Fruit fly (Drosophila melanogaster) whole organism, embryonic: ENCODE measurements around the gene CG4949.

Source experiments
- Aef1 ChIP-seq: fragments of 200-800 bp; sonication (Bioruptor generic); IDR thresholded peaks from 3 replicates; pipeline ENCODE4 v1.3.6; 2022; ENCODE audit warnings: missing biosample characterization, missing genetic modification characterization
- Antp ChIP-seq: fragments of 200-800 bp; sonication (Bioruptor generic); optimal IDR thresholded peaks from 3 replicates; lab custom pipeline; 2016; ENCODE audit warnings: missing biosample characterization, missing genetic modification characterization
- BEAF-32 ChIP-seq: fragments of 200-800 bp; sonication (Bioruptor generic); optimal IDR thresholded peaks from 3 replicates; lab custom pipeline; 2017; ENCODE audit warnings: missing biosample characterization, missing genetic modification characterization, mild to moderate bottlenecking, moderate library complexity, missing genetic modification reagents
- CG10366 ChIP-seq: fragments of 200-800 bp; sonication (Bioruptor generic); IDR thresholded peaks from 2 replicates; pipeline ENCODE4 v1.3.6; 2022; ENCODE audit warnings: missing biosample characterization, missing genetic modification characterization
- CG10543 ChIP-seq: fragments of 200-800 bp; sonication (Bioruptor generic); optimal IDR thresholded peaks from 3 replicates; lab custom pipeline; 2017; ENCODE audit warnings: missing biosample characterization, mild to moderate bottlenecking, missing genetic modification characterization, moderate library complexity
- CG12104 ChIP-seq: fragments of 200-800 bp; sonication (Bioruptor generic); optimal IDR thresholded peaks from 3 replicates; lab custom pipeline; 2016; ENCODE audit warnings: missing biosample characterization, missing genetic modification characterization
- CG13775 ChIP-seq: fragments of 200-800 bp; sonication (Bioruptor generic); optimal IDR thresholded peaks from 3 replicates; lab custom pipeline; 2017; ENCODE audit warnings: missing biosample characterization, mild to moderate bottlenecking, missing genetic modification characterization
- CG14441 ChIP-seq: fragments of 200-800 bp; sonication (Bioruptor generic); IDR thresholded peaks from 2 replicates; pipeline ENCODE4 v1.3.6; 2022; ENCODE audit warnings: missing biosample characterization, missing genetic modification characterization
- CG14965 ChIP-seq: fragments of 200-800 bp; sonication (Bioruptor generic); optimal IDR thresholded peaks from 2 replicates; lab custom pipeline; 2016; ENCODE audit warnings: missing biosample characterization, missing genetic modification characterization, borderline replicate concordance
- CG15601 ChIP-seq: fragments of 200-800 bp; sonication (Bioruptor generic); optimal IDR thresholded peaks from 3 replicates; lab custom pipeline; 2019; ENCODE audit warnings: missing biosample characterization, mild to moderate bottlenecking, missing genetic modification characterization, moderate library complexity
- CG16863 ChIP-seq: fragments of 200-800 bp; sonication (Bioruptor generic); optimal IDR thresholded peaks from 3 replicates; lab custom pipeline; 2016; ENCODE audit warnings: missing biosample characterization, missing genetic modification characterization
- CG17186 ChIP-seq: fragments of 200-800 bp; sonication (Bioruptor generic); optimal IDR thresholded peaks from 3 replicates; lab custom pipeline; 2017; ENCODE audit warnings: missing biosample characterization, missing genetic modification reagents, missing genetic modification characterization
- CG17361 ChIP-seq: fragments of 200-800 bp; sonication (Bioruptor generic); IDR thresholded peaks from 3 replicates; pipeline ENCODE4 v1.3.6; 2022; ENCODE audit warnings: missing biosample characterization, missing genetic modification characterization
- CG18476 ChIP-seq: fragments of 200-800 bp; sonication (Bioruptor generic); optimal IDR thresholded peaks from 2 replicates; lab custom pipeline; 2016; ENCODE audit warnings: missing biosample characterization, mild to moderate bottlenecking, missing genetic modification characterization
- CG2202 ChIP-seq: fragments of 200-800 bp; sonication (Bioruptor generic); optimal IDR thresholded peaks from 2 replicates; lab custom pipeline; 2018; ENCODE audit warnings: missing biosample characterization, mild to moderate bottlenecking, missing genetic modification characterization
- CG31441 ChIP-seq: fragments of 200-800 bp; sonication (Bioruptor generic); IDR thresholded peaks from 2 replicates; pipeline ENCODE4 v1.3.6; 2022; ENCODE audit warnings: missing biosample characterization, missing genetic modification characterization
- CG34224 ChIP-seq: fragments of 200-800 bp; sonication (Bioruptor generic); IDR thresholded peaks from 3 replicates; pipeline ENCODE4 v1.3.6; 2022; ENCODE audit warnings: missing biosample characterization, missing genetic modification characterization; ENCODE audit not compliant: partially characterized antibody
- CG5245 ChIP-seq: fragments of 200-800 bp; sonication (Bioruptor generic); optimal IDR thresholded peaks from 3 replicates; lab custom pipeline; 2016; ENCODE audit warnings: missing biosample characterization, missing genetic modification characterization
- CG6689 ChIP-seq: fragments of 200-800 bp; sonication (Bioruptor generic); IDR thresholded peaks from 2 replicates; pipeline ENCODE4 v1.3.6; 2022; ENCODE audit warnings: missing biosample characterization, missing genetic modification characterization
- CG9215 ChIP-seq: fragments of 200-800 bp; sonication (Bioruptor generic); IDR thresholded peaks from 2 replicates; pipeline ENCODE4 v1.3.6; 2022; ENCODE audit warnings: missing biosample characterization, missing genetic modification characterization
- Dip3 ChIP-seq: fragments of 200-800 bp; sonication (Bioruptor generic); optimal IDR thresholded peaks from 3 replicates; lab custom pipeline; 2016; ENCODE audit warnings: missing biosample characterization, missing genetic modification characterization
- GATAe ChIP-seq: fragments of 200-800 bp; sonication (Bioruptor generic); conservative IDR thresholded peaks from 2 replicates; pipeline ENCODE4 v1.3.6; 2022; ENCODE audit warnings: missing biosample characterization, missing genetic modification characterization
- Gug ChIP-seq: fragments of 200-800 bp; sonication (Bioruptor generic); IDR thresholded peaks from 4 replicates; pipeline ENCODE4 v1.3.6; 2022; ENCODE audit warnings: missing biosample characterization, missing genetic modification characterization
- H15 ChIP-seq: fragments of 200-800 bp; sonication (Bioruptor generic); IDR thresholded peaks from 3 replicates; pipeline ENCODE4 v1.3.6; 2022; ENCODE audit warnings: missing biosample characterization, missing genetic modification characterization
- HHEX ChIP-seq: fragments of 200-800 bp; sonication (Bioruptor generic); optimal IDR thresholded peaks from 3 replicates; lab custom pipeline; 2017; ENCODE audit warnings: missing biosample characterization, mild to moderate bottlenecking, missing genetic modification characterization, missing genetic modification reagents
- Hmr ChIP-seq: fragments of 200-800 bp; sonication (Bioruptor generic); optimal IDR thresholded peaks from 3 replicates; lab custom pipeline; 2017; ENCODE audit warnings: mild to moderate bottlenecking, missing biosample characterization, missing genetic modification reagents, missing genetic modification characterization
- Hr51 ChIP-seq, 2 experiments: fragments of 200-800 bp; sonication (Bioruptor generic); optimal IDR thresholded peaks; 2 replicates in 1 of 2; 3 replicates in 1 of 2; lab custom pipeline; 2016 to 2018; ENCODE audit warnings: missing biosample characterization in 2 of 2, missing genetic modification characterization in 2 of 2, mild to moderate bottlenecking in 1 of 2, moderate library complexity in 1 of 2
- Hsf ChIP-seq: fragments of 200-800 bp; sonication (Bioruptor generic); optimal IDR thresholded peaks from 3 replicates; lab custom pipeline; 2016; ENCODE audit warnings: missing biosample characterization, missing genetic modification characterization
- Oli ChIP-seq: fragments of 200-800 bp; sonication (Bioruptor generic); optimal IDR thresholded peaks from 2 replicates; lab custom pipeline; 2018; ENCODE audit warnings: missing biosample characterization, mild to moderate bottlenecking, missing genetic modification characterization, moderate library complexity
- Optix ChIP-seq: fragments of 200-800 bp; sonication (Bioruptor generic); IDR thresholded peaks from 3 replicates; pipeline ENCODE4 v1.3.6; 2022; ENCODE audit warnings: missing biosample characterization, missing genetic modification characterization
- Ptx1 ChIP-seq: fragments of 200-800 bp; sonication (Bioruptor generic); IDR thresholded peaks from 2 replicates; pipeline ENCODE4 v1.3.6; 2022; ENCODE audit warnings: missing biosample characterization, missing genetic modification characterization
- ap ChIP-seq: fragments of 200-800 bp; sonication (Bioruptor generic); IDR thresholded peaks from 2 replicates; pipeline ENCODE4 v1.3.6; 2022; ENCODE audit warnings: missing biosample characterization, missing genetic modification characterization
- ato ChIP-seq: fragments of 200-800 bp; sonication (Bioruptor generic); IDR thresholded peaks from 2 replicates; pipeline ENCODE4 v1.3.6; 2022; ENCODE audit warnings: missing biosample characterization, missing genetic modification characterization; ENCODE audit not compliant: partially characterized antibody
- ci ChIP-seq: fragments of 200-800 bp; sonication (Bioruptor generic); IDR thresholded peaks from 3 replicates; pipeline ENCODE4 v1.3.6; 2022; ENCODE audit warnings: missing biosample characterization, missing genetic modification characterization
- dpn ChIP-seq, 2 experiments: fragments of 200-800 bp; sonication (Bioruptor generic); optimal IDR thresholded peaks; 3 replicates each; lab custom pipeline; 2016; ENCODE audit warnings: missing biosample characterization in 2 of 2, missing genetic modification characterization in 2 of 2
- ems ChIP-seq: fragments of 200-800 bp; sonication (Bioruptor generic); optimal IDR thresholded peaks from 3 replicates; lab custom pipeline; 2016; ENCODE audit warnings: missing biosample characterization, missing genetic modification characterization
- eyg ChIP-seq: fragments of 200-800 bp; sonication (Bioruptor generic); optimal IDR thresholded peaks from 3 replicates; lab custom pipeline; 2016; ENCODE audit warnings: missing biosample characterization, missing genetic modification characterization
- fd102C ChIP-seq: fragments of 200-800 bp; sonication (Bioruptor generic); optimal IDR thresholded peaks from 2 replicates; lab custom pipeline; 2018; ENCODE audit warnings: missing biosample characterization, mild to moderate bottlenecking, missing genetic modification characterization, moderate library complexity
- fd64A ChIP-seq: fragments of 200-800 bp; sonication (Bioruptor generic); optimal IDR thresholded peaks from 3 replicates; lab custom pipeline; 2018; ENCODE audit warnings: missing biosample characterization, mild to moderate bottlenecking, missing genetic modification characterization
- ind ChIP-seq: fragments of 200-800 bp; sonication (Bioruptor generic); optimal IDR thresholded peaks from 3 replicates; lab custom pipeline; 2016; ENCODE audit warnings: missing biosample characterization, missing genetic modification characterization
- kay ChIP-seq: fragments of 200-800 bp; sonication (Bioruptor generic); optimal IDR thresholded peaks from 2 replicates; lab custom pipeline; 2016; ENCODE audit warnings: missing biosample characterization, missing genetic modification characterization
- kni ChIP-seq: fragments of 200-800 bp; sonication (Bioruptor generic); optimal IDR thresholded peaks from 3 replicates; lab custom pipeline; 2017; ENCODE audit warnings: mild to moderate bottlenecking, missing biosample characterization, missing genetic modification reagents, missing genetic modification characterization
- luna ChIP-seq: fragments of 200-800 bp; sonication (Bioruptor generic); optimal IDR thresholded peaks from 2 replicates; lab custom pipeline; 2016; ENCODE audit warnings: missing biosample characterization, missing genetic modification characterization
- schlank ChIP-seq: fragments of 200-800 bp; sonication (Bioruptor generic); optimal IDR thresholded peaks from 2 replicates; lab custom pipeline; 2018; ENCODE audit warnings: missing biosample characterization, mild to moderate bottlenecking, missing genetic modification characterization
- sqz ChIP-seq: fragments of 200-800 bp; sonication (Bioruptor generic); optimal IDR thresholded peaks from 3 replicates; lab custom pipeline; 2018; ENCODE audit warnings: missing biosample characterization, mild to moderate bottlenecking, missing genetic modification characterization
- stwl ChIP-seq: fragments of 200-800 bp; sonication (Bioruptor generic); optimal IDR thresholded peaks from 3 replicates; lab custom pipeline; 2018; ENCODE audit warnings: missing biosample characterization, mild to moderate bottlenecking, missing genetic modification characterization, moderate library complexity
- vnd ChIP-seq: fragments of 200-800 bp; sonication (Bioruptor generic); IDR thresholded peaks from 3 replicates; pipeline ENCODE4 v1.3.6; 2022; ENCODE audit warnings: missing biosample characterization, missing genetic modification characterization; ENCODE audit not compliant: partially characterized antibody
- vvl ChIP-seq: fragments of 200-800 bp; sonication (Bioruptor generic); IDR thresholded peaks from 2 replicates; pipeline ENCODE4 v1.3.6; 2022; ENCODE audit warnings: missing biosample characterization, missing genetic modification characterization
- yki ChIP-seq: fragments of >200 bp; optimal IDR thresholded peaks from 3 replicates; lab custom pipeline; 2018

CG4949 gene

dm6 chrX:17129733-17130466 is 51.3 kb downstream of the CG4949 start (continued):
- no peak for TF ChIP-seq stwl
- no peak for TF ChIP-seq ato (GFP tag; lab: Robert Waterston, UW)
- peak; percentile 64; the same call in 1 of the 3 replicates for TF ChIP-seq Aef1 (GFP tag; lab: Robert Waterston, UW)
- TF ChIP-seq CG17361 (GFP tag; lab: Robert Waterston, UW): peak; percentile 88
- peak; percentile 63; the same call in 1 of the 2 replicates for TF ChIP-seq ap
- TF ChIP-seq Hmr (GFP tag; lab: Kevin White, UChicago): peak; percentile 87
- peak; percentile 83 for TF ChIP-seq Ptx1 (GFP tag; lab: Robert Waterston, UW)
- peak; percentile 6 for TF ChIP-seq fd102C (GFP tag; lab: Kevin White, UChicago)
- peak in 1 of 2 experiments; percentile 74 for TF ChIP-seq dpn (GFP tag; optimal IDR thresholded peaks at IDR 0.05; lab: Kevin White, UChicago)
- TF ChIP-seq kni (GFP tag; lab: Kevin White, UChicago): no peak
- no peak for TF ChIP-seq vnd (GFP tag; lab: Robert Waterston, UW)
- no peak for TF ChIP-seq BEAF-32 (GFP tag; lab: Kevin White, UChicago)
- peak; percentile 84; the same call in 2 of the 3 replicates for TF ChIP-seq ci (GFP tag; lab: Robert Waterston, UW)
- TF ChIP-seq CG9215: peak; percentile 68
- TF ChIP-seq eyg: no peak
- TF ChIP-seq kay (GFP tag; lab: Kevin White, UChicago): peak; percentile 55
- peak; percentile 69 for TF ChIP-seq ind (GFP tag; lab: Kevin White, UChicago)
- peak; percentile 4 for TF ChIP-seq fd64A
- peak; percentile 21 for TF ChIP-seq Hsf (GFP tag; lab: Kevin White, UChicago)
- peak; percentile 58 for TF ChIP-seq CG18476 (GFP tag; lab: Kevin White, UChicago)
- TF ChIP-seq CG6689 (GFP tag; lab: Robert Waterston, UW): peak; percentile 77
- no peak for TF ChIP-seq schlank
- no peak for TF ChIP-seq CG14965 (GFP tag; lab: Kevin White, UChicago)
- peak; percentile 89 for TF ChIP-seq CG31441 (GFP tag; lab: Robert Waterston, UW)
- TF ChIP-seq GATAe (GFP tag; lab: Robert Waterston, UW): peak; percentile 90
- TF ChIP-seq CG12104: peak; percentile 75
- peak in 1 of 2 experiments; percentile 92 for TF ChIP-seq Hr51 (GFP tag; optimal IDR thresholded peaks at IDR 0.05; lab: Kevin White, UChicago)
- no peak for TF ChIP-seq luna (GFP tag; lab: Kevin White, UChicago)
- peak; percentile 35 for TF ChIP-seq CG2202 (tag; lab: Kevin White, UChicago)
- peak; percentile 74 for TF ChIP-seq CG10366 (GFP tag; lab: Robert Waterston, UW)
- peak; percentile 81 for TF ChIP-seq HHEX (GFP tag; lab: Kevin White, UChicago)
- TF ChIP-seq H15 (GFP tag; lab: Robert Waterston, UW): peak; percentile 62; the same call in 1 of the 3 replicates
- TF ChIP-seq CG13775 (GFP tag; lab: Kevin White, UChicago): peak; percentile 56
- peak; percentile 73 for TF ChIP-seq CG15601 (tag; lab: Kevin White, UChicago)
- peak; percentile 84 for TF ChIP-seq CG14441
- TF ChIP-seq yki: no peak
- TF ChIP-seq ems (GFP tag; lab: Kevin White, UChicago): peak; percentile 31
- peak; percentile 68 for TF ChIP-seq sqz (GFP tag; lab: Kevin White, UChicago)
- TF ChIP-seq vvl (GFP tag; lab: Robert Waterston, UW): peak; percentile 90
- peak; percentile 32 for TF ChIP-seq CG5245 (GFP tag; lab: Kevin White, UChicago)
- TF ChIP-seq Gug (GFP tag; lab: Robert Waterston, UW): no peak; the same call in 3 of the 4 replicates
- TF ChIP-seq CG17186 (GFP tag; lab: Kevin White, UChicago): no peak
- TF ChIP-seq Oli (tag; lab: Kevin White, UChicago): peak; percentile 86
- peak; percentile 79 for TF ChIP-seq CG10543 (GFP tag; lab: Kevin White, UChicago)
- TF ChIP-seq Dip3 (GFP tag; lab: Kevin White, UChicago): no peak
- no peak; the same call in 2 of the 3 replicates for TF ChIP-seq Optix (GFP tag; lab: Robert Waterston, UW)
- TF ChIP-seq CG34224: no peak
- peak; percentile 6 for TF ChIP-seq CG16863 (GFP tag; lab: Kevin White, UChicago)
- no peak for TF ChIP-seq Antp
